Worm (Caenorhabditis elegans): ENCODE data around the gene F54C9.14.
A peak's percentile ranks its signal among the peaks of the same experiment; 100 is the strongest.

The F54C9.14 gene

DNA sequence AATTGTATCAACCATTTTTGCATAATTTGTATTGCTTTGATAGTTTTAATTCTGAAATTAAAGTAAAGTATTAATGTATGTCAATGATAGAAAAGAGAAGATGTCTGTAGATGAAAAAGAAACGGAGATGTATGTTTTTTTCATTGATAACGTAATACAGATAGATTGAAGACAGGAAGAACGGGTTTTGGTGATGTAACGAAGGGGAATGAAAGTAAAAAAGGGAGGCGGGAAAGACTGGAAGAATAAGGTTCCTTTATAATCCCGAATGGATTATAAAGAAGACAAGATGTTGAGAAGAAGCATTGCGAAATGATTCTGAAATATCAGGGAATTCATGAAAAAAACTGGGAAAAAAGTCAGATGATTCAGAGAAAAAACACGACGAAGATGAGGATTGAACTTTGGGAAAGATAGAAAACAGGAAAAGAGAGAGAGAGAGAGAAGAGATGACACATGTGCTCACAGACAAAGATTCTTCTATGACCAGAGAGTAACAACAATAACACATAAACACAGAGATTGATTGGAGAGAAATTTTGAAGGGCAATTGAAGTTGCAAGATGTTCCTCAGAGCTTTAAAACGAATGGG is 23.0 kb downstream of the F54C9.14 start, which contains the start of gene F54C9.11:
Gene F54C9.11 (minus strand): TSS at position 51 of the 592 bp plus-strand sequence.
- no peak for TF ChIP-seq fkh-8 (tag; optimal IDR thresholded peaks at IDR 0.05)
- TF ChIP-seq blmp-1 (tag; optimal IDR thresholded peaks at IDR 0.05): peak; percentile 64
- no peak for TF ChIP-seq unc-62 (GFP tag; optimal IDR thresholded peaks at IDR 0.05)
- no peak for TF ChIP-seq sptf-1 (tag; optimal IDR thresholded peaks at IDR 0.05)
- peak; percentile 7 for TF ChIP-seq C16A3.4 (tag; optimal IDR thresholded peaks at IDR 0.05)
- no peak for TF ChIP-seq nhr-237 (tag; optimal IDR thresholded peaks at IDR 0.05)
- no peak for TF ChIP-seq egl-13 (tag; optimal IDR thresholded peaks at IDR 0.05)
- no peak for TF ChIP-seq aly-2 (tag; optimal IDR thresholded peaks at IDR 0.05)
- TF ChIP-seq nhr-77 (tag; optimal IDR thresholded peaks at IDR 0.05): no peak
- TF ChIP-seq efl-1 (optimal IDR thresholded peaks at IDR 0.05): no peak
- no peak for TF ChIP-seq efl-1 (GFP tag; optimal IDR thresholded peaks at IDR 0.05 in 1 of 2)
- TF ChIP-seq C34B4.2 (tag; optimal IDR thresholded peaks at IDR 0.05): no peak
- TF ChIP-seq lin-35 (GFP tag; optimal IDR thresholded peaks at IDR 0.05): peak in 1 of 2 experiments; percentile 14
- TF ChIP-seq ztf-11 (tag; optimal IDR thresholded peaks at IDR 0.05): no peak
- peak; percentile 11 for TF ChIP-seq snu-23 (GFP tag; optimal IDR thresholded peaks at IDR 0.05)
- TF ChIP-seq ceh-63 (GFP tag; optimal IDR thresholded peaks at IDR 0.05): no peak
- no peak for TF ChIP-seq efl-3 (GFP tag; optimal IDR thresholded peaks at IDR 0.05)
- TF ChIP-seq xbp-1 (tag; optimal IDR thresholded peaks at IDR 0.05): no peak
- TF ChIP-seq fkh-10 (GFP tag; optimal IDR thresholded peaks at IDR 0.05): no peak
- no peak for TF ChIP-seq fos-1 (tag; optimal IDR thresholded peaks at IDR 0.05)
- no peak for TF ChIP-seq pax-3 (tag; optimal IDR thresholded peaks at IDR 0.05)
- peak; percentile 12 for TF ChIP-seq mep-1 (tag; optimal IDR thresholded peaks at IDR 0.05)
- peak; percentile 30 for TF ChIP-seq ztf-4 (tag; optimal IDR thresholded peaks at IDR 0.05)
- TF ChIP-seq hlh-4 (tag; optimal IDR thresholded peaks at IDR 0.05): no peak
- peak in 1 of 2 experiments; percentile 57 for TF ChIP-seq lsy-2 (tag; optimal IDR thresholded peaks at IDR 0.05)
- TF ChIP-seq nhr-76 (tag; optimal IDR thresholded peaks at IDR 0.05): no peak
- TF ChIP-seq tbx-2 (tag; optimal IDR thresholded peaks at IDR 0.05): no peak
- peak; percentile 62 for TF ChIP-seq nhr-71 (tag; optimal IDR thresholded peaks at IDR 0.05)
- TF ChIP-seq vab-15 (tag; optimal IDR thresholded peaks at IDR 0.05): no peak
- TF ChIP-seq grh-1 (GFP tag; IDR thresholded peaks at IDR 0.05): no peak
- peak; percentile 42 for TF ChIP-seq rnt-1 (tag; optimal IDR thresholded peaks at IDR 0.05)
- no peak for TF ChIP-seq zag-1 (tag; optimal IDR thresholded peaks at IDR 0.05)
- TF ChIP-seq mdl-1 (tag; optimal IDR thresholded peaks at IDR 0.05): no peak
- no peak for TF ChIP-seq elt-3 (tag; optimal IDR thresholded peaks at IDR 0.05)
- no peak for TF ChIP-seq ceh-82 (tag; optimal IDR thresholded peaks at IDR 0.05)
- no peak for TF ChIP-seq hpl-2 (GFP tag; optimal IDR thresholded peaks at IDR 0.05)
- peak; percentile 73 for TF ChIP-seq lin-14 (GFP tag; optimal IDR thresholded peaks at IDR 0.05)
- TF ChIP-seq hlh-17 (GFP tag; optimal IDR thresholded peaks at IDR 0.05; ENCODE audit: borderline replicate concordance): no peak

DNA sequence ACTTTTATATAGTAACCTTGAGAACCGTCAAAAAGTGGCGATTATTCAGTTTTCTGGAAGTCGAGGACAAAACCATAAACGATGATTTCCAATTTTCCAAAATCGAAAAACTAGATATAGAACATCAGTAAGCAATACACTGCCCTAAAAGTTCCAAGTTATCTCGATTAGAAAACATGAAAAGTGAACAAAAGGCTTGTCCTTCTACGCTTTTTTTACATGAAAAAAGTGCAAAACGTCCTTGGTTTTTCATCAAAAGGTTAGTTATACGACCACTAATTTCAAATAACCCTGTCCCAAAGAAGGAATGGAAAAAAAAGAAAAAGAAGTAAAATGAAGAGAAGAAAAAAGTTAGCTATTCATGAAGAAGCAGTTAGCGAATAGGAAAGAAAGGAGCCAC is 23.8 kb downstream of the F54C9.14 start:
- TF ChIP-seq elt-3 (tag; optimal IDR thresholded peaks at IDR 0.05) (no peak), C04F5.9 (tag; optimal IDR thresholded peaks at IDR 0.05) (no peak), sup-37 (GFP tag; optimal IDR thresholded peaks at IDR 0.05) (no peak), grh-1 (GFP tag; IDR thresholded peaks at IDR 0.05) (no peak), egl-13 (tag; optimal IDR thresholded peaks at IDR 0.05) (no peak), hlh-4 (tag; optimal IDR thresholded peaks at IDR 0.05) (no peak), nhr-76 (tag; optimal IDR thresholded peaks at IDR 0.05) (no peak), ceh-8 (GFP tag; optimal IDR thresholded peaks at IDR 0.05) (no peak), irx-1 (tag; optimal IDR thresholded peaks at IDR 0.05) (no peak), fkh-4 (tag; optimal IDR thresholded peaks at IDR 0.05; ENCODE audit: borderline replicate concordance) (no peak), hpl-2 (GFP tag; optimal IDR thresholded peaks at IDR 0.05) (no peak)
